Worm (Caenorhabditis elegans): Measurements from ENCODE around the gene F59A7.11.

The F59A7.11 gene

DNA sequence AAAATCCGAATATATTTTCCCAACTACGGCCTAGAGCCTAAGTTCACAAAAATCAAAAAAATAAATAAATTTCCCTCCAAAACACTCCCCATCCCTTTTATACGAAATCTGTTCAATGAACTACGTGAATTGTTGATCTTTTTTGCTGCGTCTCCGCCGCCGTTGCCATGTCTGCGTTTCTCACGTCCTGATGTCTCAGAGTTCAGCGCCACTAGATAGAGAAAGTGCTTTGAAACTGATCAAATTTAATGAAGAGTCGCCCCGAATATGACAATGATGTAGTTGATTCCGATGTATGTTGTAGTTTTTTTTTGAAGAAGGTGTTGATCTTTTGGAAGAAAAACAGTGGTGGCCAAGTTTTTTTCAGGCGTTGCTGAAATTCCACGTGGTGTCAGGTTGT lies 40.5 kb upstream of the F59A7.11 start:
- TF ChIP-seq nhr-90 (tag; optimal IDR thresholded peaks at IDR 0.05; ENCODE audit: poor library complexity) = no peak
- TF ChIP-seq efl-1 (optimal IDR thresholded peaks at IDR 0.05) = peak in 1 of 2 experiments; percentile 0
- TF ChIP-seq efl-1 (GFP tag; optimal IDR thresholded peaks at IDR 0.05 in 1 of 2) = no peak
- TF ChIP-seq nhr-20 (tag; optimal IDR thresholded peaks at IDR 0.05) = peak; percentile 20
- TF ChIP-seq blmp-1 (tag; optimal IDR thresholded peaks at IDR 0.05) = peak; percentile 55

DNA sequence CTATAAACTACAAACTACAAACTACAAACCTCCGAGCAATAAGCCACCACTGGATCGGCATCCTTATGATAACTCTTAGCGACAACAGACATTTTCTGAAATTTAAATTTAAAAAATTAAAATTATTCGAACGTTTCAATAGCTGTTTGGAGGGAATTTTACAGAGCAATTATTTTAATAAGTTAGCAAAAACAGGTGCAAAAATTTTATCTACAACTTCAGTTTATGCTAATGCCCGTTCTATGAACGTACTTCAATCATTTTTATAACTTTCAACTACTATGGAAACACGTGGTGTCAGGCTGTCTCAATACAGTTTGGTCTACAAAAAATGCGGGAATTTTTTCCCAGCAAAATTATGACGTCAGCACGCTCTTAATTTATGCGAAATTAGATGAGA lies 39.8 kb upstream of the F59A7.11 start, which contains the start of gene comt-5:
comt-5 (minus strand) TSS at position 101 of the 400 bp plus-strand sequence.
- TF ChIP-seq vab-15 (tag; optimal IDR thresholded peaks at IDR 0.05) = no peak
- no peak for TF ChIP-seq dsc-1 (tag; optimal IDR thresholded peaks at IDR 0.05)
- TF ChIP-seq lin-13 (GFP tag; optimal IDR thresholded peaks at IDR 0.05) = no peak
- TF ChIP-seq nhr-85 (tag) = no peak
- no peak for TF ChIP-seq C16A3.4 (tag; optimal IDR thresholded peaks at IDR 0.05)

DNA sequence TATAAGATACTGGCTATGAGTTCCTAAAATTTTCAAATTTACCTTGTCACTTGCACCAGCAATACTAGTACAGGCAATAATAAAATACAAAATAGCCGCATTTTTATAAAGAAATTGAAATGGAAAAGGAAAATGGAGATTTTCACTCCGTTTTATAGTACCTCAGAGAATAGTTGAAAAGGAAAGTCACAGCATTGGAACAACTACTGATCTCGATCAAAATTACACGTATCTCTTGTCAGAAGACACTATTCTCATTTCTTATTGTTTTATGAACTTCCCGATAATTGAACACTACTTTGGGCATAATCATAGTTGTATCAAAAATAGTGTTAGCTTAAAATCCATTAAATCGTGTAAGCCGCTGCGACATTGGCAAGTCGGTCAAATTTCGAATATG lies 37.8 kb upstream of the F59A7.11 start, which contains the start of gene Y40B10A.11:
Y40B10A.11 (minus strand) TSS at position 101 of the 400 bp plus-strand sequence.
- TF ChIP-seq blmp-1 (tag; optimal IDR thresholded peaks at IDR 0.05) (peak; percentile 7), ets-5 (GFP tag; IDR thresholded peaks at IDR 0.05) (no peak), nhr-76 (tag; optimal IDR thresholded peaks at IDR 0.05) (no peak)

DNA sequence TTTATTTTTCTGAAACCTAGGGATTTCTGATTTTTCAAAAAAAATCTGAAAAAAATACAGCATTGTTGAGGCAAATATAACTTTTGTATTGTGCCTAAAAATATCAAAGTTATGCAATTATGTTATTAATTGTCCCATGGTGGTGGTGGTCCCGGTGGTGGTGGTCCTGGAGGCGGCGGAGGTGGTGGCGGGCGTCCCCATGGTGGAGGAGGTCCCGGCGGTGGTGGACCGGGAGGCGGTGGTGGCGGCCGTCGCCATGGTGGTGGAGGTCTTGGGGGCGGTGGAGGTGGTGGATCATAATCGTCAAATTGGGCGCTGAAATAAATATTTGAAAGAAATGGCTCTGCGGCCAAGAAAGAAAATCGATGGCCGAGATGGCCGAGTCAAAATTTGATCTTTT lies 37.1 kb upstream of the F59A7.11 start:
- TF ChIP-seq ceh-8 (GFP tag; optimal IDR thresholded peaks at IDR 0.05) (peak; percentile 78), ets-5 (GFP tag; IDR thresholded peaks at IDR 0.05) (no peak)

DNA sequence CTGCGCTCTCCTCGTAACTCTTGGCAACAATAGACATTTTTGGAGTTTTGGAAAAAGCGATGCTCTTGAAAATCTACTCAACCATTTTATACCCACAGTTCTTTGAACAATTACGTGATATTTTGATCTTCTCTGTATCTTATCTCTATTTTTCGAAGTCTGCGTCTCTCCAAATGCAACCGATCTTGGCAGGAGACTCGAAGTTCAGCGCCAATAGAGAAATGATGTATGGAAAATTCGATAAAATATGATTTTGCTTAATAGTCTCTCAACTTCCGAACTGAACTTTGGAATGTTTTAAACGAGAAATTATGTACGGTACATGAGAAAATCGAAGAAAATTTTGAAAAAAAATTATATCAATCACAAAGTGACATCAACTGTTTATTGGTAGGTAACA lies 36.4 kb upstream of the F59A7.11 start, which contains the start of gene comt-4:
comt-4 (minus strand) TSS at position 50 of the 400 bp plus-strand sequence.
- TF ChIP-seq aly-2 (tag; optimal IDR thresholded peaks at IDR 0.05) (no peak), elt-3 (tag; optimal IDR thresholded peaks at IDR 0.05) (peak in 3 of 6 experiments; percentile 2 to 45 (median 33)), nhr-20 (tag; optimal IDR thresholded peaks at IDR 0.05) (peak; percentile 28)

DNA sequence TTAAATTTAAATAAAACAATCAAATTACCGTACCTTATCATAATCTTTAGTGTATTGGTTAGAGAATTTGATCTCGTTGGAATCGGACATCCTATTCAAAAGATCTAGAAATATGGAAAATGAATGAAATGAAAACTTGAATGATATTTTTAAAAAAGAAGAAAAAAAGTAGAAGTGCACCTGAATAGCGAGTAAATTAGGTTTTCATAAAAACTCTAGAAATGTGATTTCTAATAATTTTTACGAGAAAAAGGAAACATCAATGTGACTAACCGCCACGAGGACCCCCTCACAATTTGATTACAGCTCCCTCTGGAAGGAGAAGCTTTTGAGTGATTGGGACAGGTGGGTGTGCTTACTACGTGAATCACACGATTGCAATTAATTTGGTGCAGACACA lies 32.2 kb upstream of the F59A7.11 start, which contains the start of gene Y40B10A.5:
Y40B10A.5 (minus strand) TSS at position 101 of the 400 bp plus-strand sequence.
- TF ChIP-seq fkh-8 (tag; optimal IDR thresholded peaks at IDR 0.05) = peak; percentile 27
- no peak for TF ChIP-seq tlp-1 (tag; optimal IDR thresholded peaks at IDR 0.05)
- no peak for TF ChIP-seq sup-37 (GFP tag; optimal IDR thresholded peaks at IDR 0.05)
- TF ChIP-seq nhr-47 (tag; optimal IDR thresholded peaks at IDR 0.05) = peak; percentile 26
- TF ChIP-seq efl-1 (optimal IDR thresholded peaks at IDR 0.05) = no peak
- TF ChIP-seq efl-1 (GFP tag; optimal IDR thresholded peaks at IDR 0.05 in 1 of 2) = no peak
- TF ChIP-seq ceh-8 (GFP tag; optimal IDR thresholded peaks at IDR 0.05) = peak; percentile 6

DNA sequence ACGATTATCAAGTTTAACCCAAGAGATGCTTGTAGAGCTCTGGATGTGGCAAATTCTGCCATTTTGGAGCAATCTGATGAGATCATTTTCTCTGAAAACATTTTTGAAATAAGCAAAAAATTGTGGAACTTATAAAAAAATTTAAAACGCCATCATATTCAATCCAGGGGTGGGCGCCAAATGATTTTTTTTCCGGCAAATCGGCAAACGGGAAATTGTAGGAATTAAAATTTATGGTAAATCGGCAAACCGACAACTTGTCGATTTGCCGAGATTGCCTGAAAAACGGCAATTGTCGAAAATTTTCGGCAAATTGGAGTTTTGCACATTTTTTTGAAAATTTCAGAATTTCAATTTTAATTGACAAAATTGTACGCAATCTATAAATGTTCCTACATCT lies 21.8 kb upstream of the F59A7.11 start, which contains the start of gene srab-23:
srab-23 (minus strand) TSS at position 101 of the 400 bp plus-strand sequence.
- TF ChIP-seq dpl-1 (GFP tag; optimal IDR thresholded peaks at IDR 0.05) (no peak), alr-1 (tag; optimal IDR thresholded peaks at IDR 0.05; ENCODE audit: borderline replicate concordance) (no peak), blmp-1 (tag; optimal IDR thresholded peaks at IDR 0.05) (no peak), hlh-4 (tag; optimal IDR thresholded peaks at IDR 0.05) (no peak), lin-35 (GFP tag; optimal IDR thresholded peaks at IDR 0.05) (no peak), C16A3.4 (tag; optimal IDR thresholded peaks at IDR 0.05) (no peak), ztf-4 (tag; optimal IDR thresholded peaks at IDR 0.05) (no peak), fkh-4 (tag; optimal IDR thresholded peaks at IDR 0.05; ENCODE audit: borderline replicate concordance) (no peak), ceh-63 (GFP tag; optimal IDR thresholded peaks at IDR 0.05) (no peak), nhr-47 (tag; optimal IDR thresholded peaks at IDR 0.05) (no peak), skn-1 (tag; optimal IDR thresholded peaks at IDR 0.05) (no peak), nhr-90 (tag; optimal IDR thresholded peaks at IDR 0.05; ENCODE audit: poor library complexity) (no peak), nhr-11 (tag; optimal IDR thresholded peaks at IDR 0.05) (no peak), unc-86 (tag; optimal IDR thresholded peaks at IDR 0.05) (no peak), elt-2 (tag; optimal IDR thresholded peaks at IDR 0.05) (no peak), hlh-17 (GFP tag; optimal IDR thresholded peaks at IDR 0.05; ENCODE audit: borderline replicate concordance) (no peak), nhr-19 (GFP tag; conservative IDR thresholded peaks at IDR 0.05) (no peak)

Measured in whole organism, L1 larva.